Worm (Caenorhabditis elegans): Measurements from ENCODE around the gene asp-7.

ce11 chrV:3005964-3006363 is 22.1 kb upstream of the asp-7 start, which contains the start of gene srw-112:
- TF ChIP-seq aly-2 (tag; optimal IDR thresholded peaks at IDR 0.05) (no peak), ama-1 (optimal IDR thresholded peaks at IDR 0.05) (no peak), ztf-11 (tag; optimal IDR thresholded peaks at IDR 0.05) (no peak)
